Fruit fly (Drosophila melanogaster) whole organism, embryonic: ENCODE data around the gene CG8159.

Source experiments
- Abd-B ChIP-seq: fragments of 200-800 bp; sonication (Bioruptor generic); optimal IDR thresholded peaks from 2 replicates; lab custom pipeline; 2018; ENCODE audit warnings: missing biosample characterization, mild to moderate bottlenecking, missing genetic modification characterization, moderate library complexity
- BEAF-32 ChIP-seq: fragments of 200-800 bp; sonication (Bioruptor generic); optimal IDR thresholded peaks from 3 replicates; lab custom pipeline; 2017; ENCODE audit warnings: missing biosample characterization, missing genetic modification characterization, mild to moderate bottlenecking, moderate library complexity, missing genetic modification reagents
- BtbVII ChIP-seq: fragments of 200-800 bp; sonication (Bioruptor generic); optimal IDR thresholded peaks from 3 replicates; lab custom pipeline; 2017; ENCODE audit warnings: missing biosample characterization, mild to moderate bottlenecking, missing genetic modification characterization
- CG12769 ChIP-seq: fragments of 200-800 bp; sonication (Bioruptor generic); optimal IDR thresholded peaks from 2 replicates; lab custom pipeline; 2019; ENCODE audit warnings: missing biosample characterization, mild to moderate bottlenecking, missing genetic modification characterization, moderate library complexity
- CG13296 ChIP-seq: fragments of 200-800 bp; sonication (Bioruptor generic); optimal IDR thresholded peaks from 3 replicates; lab custom pipeline; 2018; ENCODE audit warnings: missing biosample characterization, mild to moderate bottlenecking, missing genetic modification characterization
- CG14014 ChIP-seq: fragments of 200-800 bp; sonication (Bioruptor generic); IDR thresholded peaks from 2 replicates; pipeline ENCODE4 v1.3.6; 2022; ENCODE audit warnings: missing biosample characterization, missing genetic modification characterization
- CG15073 ChIP-seq: fragments of 200-800 bp; sonication (Bioruptor generic); optimal IDR thresholded peaks from 2 replicates; lab custom pipeline; 2016; ENCODE audit warnings: missing biosample characterization, missing genetic modification characterization
- CG16813 ChIP-seq: fragments of 200-800 bp; sonication (Bioruptor generic); IDR thresholded peaks from 3 replicates; pipeline ENCODE4 v1.3.6; 2022; ENCODE audit warnings: missing biosample characterization, missing genetic modification characterization; ENCODE audit not compliant: partially characterized antibody
- CG18476 ChIP-seq: fragments of 200-800 bp; sonication (Bioruptor generic); optimal IDR thresholded peaks from 2 replicates; lab custom pipeline; 2016; ENCODE audit warnings: missing biosample characterization, mild to moderate bottlenecking, missing genetic modification characterization
- CG2116 ChIP-seq: fragments of 200-800 bp; sonication (Bioruptor generic); optimal IDR thresholded peaks from 3 replicates; lab custom pipeline; 2018; ENCODE audit warnings: missing biosample characterization, mild to moderate bottlenecking, missing genetic modification characterization
- CG31441 ChIP-seq: fragments of 200-800 bp; sonication (Bioruptor generic); IDR thresholded peaks from 2 replicates; pipeline ENCODE4 v1.3.6; 2022; ENCODE audit warnings: missing biosample characterization, missing genetic modification characterization
- CG34422 ChIP-seq: fragments of 200-800 bp; sonication (Bioruptor generic); IDR thresholded peaks from 3 replicates; pipeline ENCODE4 v1.3.6; 2022; ENCODE audit warnings: missing biosample characterization, missing genetic modification characterization
- CG3726 ChIP-seq: fragments of 200-800 bp; sonication (Bioruptor generic); IDR thresholded peaks from 3 replicates; pipeline ENCODE4, ENCODE4 v1.3.6; 2022; ENCODE audit warnings: missing biosample characterization, missing genetic modification characterization
- CG43689 ChIP-seq: fragments of 200-800 bp; sonication (Bioruptor generic); IDR thresholded peaks from 2 replicates; pipeline ENCODE4 v1.3.6; 2022; ENCODE audit warnings: missing biosample characterization, missing genetic modification characterization
- CG4730 ChIP-seq: fragments of 200-800 bp; sonication (Bioruptor generic); IDR thresholded peaks from 2 replicates; pipeline ENCODE4 v1.3.6; 2022; ENCODE audit warnings: missing biosample characterization, missing genetic modification characterization
- CG6813 ChIP-seq: fragments of 200-800 bp; sonication (Bioruptor generic); optimal IDR thresholded peaks from 2 replicates; lab custom pipeline; 2017; ENCODE audit warnings: missing biosample characterization, missing genetic modification characterization, mild to moderate bottlenecking, moderate library complexity, missing genetic modification reagents
- CG6854 ChIP-seq: fragments of 200-800 bp; sonication (Bioruptor generic); optimal IDR thresholded peaks from 3 replicates; lab custom pipeline; 2017; ENCODE audit warnings: missing biosample characterization, mild to moderate bottlenecking, missing genetic modification characterization
- CG9215 ChIP-seq: fragments of 200-800 bp; sonication (Bioruptor generic); IDR thresholded peaks from 2 replicates; pipeline ENCODE4 v1.3.6; 2022; ENCODE audit warnings: missing biosample characterization, missing genetic modification characterization
- Dll ChIP-seq: fragments of 200-800 bp; sonication (Bioruptor generic); IDR thresholded peaks from 4 replicates; pipeline ENCODE4 v1.3.6; 2022; ENCODE audit warnings: missing biosample characterization, missing genetic modification characterization; ENCODE audit not compliant: partially characterized antibody
- Doc3 ChIP-seq: fragments of 200-800 bp; sonication (Bioruptor generic); IDR thresholded peaks from 3 replicates; pipeline ENCODE4 v1.3.6; 2022; ENCODE audit warnings: missing biosample characterization, missing genetic modification characterization; ENCODE audit not compliant: partially characterized antibody
- H15 ChIP-seq: fragments of 200-800 bp; sonication (Bioruptor generic); IDR thresholded peaks from 3 replicates; pipeline ENCODE4 v1.3.6; 2022; ENCODE audit warnings: missing biosample characterization, missing genetic modification characterization
- HmgD ChIP-seq: fragments of 200-800 bp; sonication (Bioruptor generic); optimal IDR thresholded peaks from 3 replicates; lab custom pipeline; 2016; ENCODE audit warnings: missing biosample characterization, missing genetic modification characterization
- HmgZ ChIP-seq: fragments of 200-800 bp; sonication (Bioruptor generic); optimal IDR thresholded peaks from 2 replicates; lab custom pipeline; 2018; ENCODE audit warnings: missing biosample characterization, mild to moderate bottlenecking, missing genetic modification characterization
- Hr51 ChIP-seq, 2 experiments: fragments of 200-800 bp; sonication (Bioruptor generic); optimal IDR thresholded peaks; 2 replicates in 1 of 2; 3 replicates in 1 of 2; lab custom pipeline; 2016 to 2018; ENCODE audit warnings: missing biosample characterization in 2 of 2, missing genetic modification characterization in 2 of 2, mild to moderate bottlenecking in 1 of 2, moderate library complexity in 1 of 2
- Kr ChIP-seq: fragments of 200-800 bp; sonication (Bioruptor generic); optimal IDR thresholded peaks from 2 replicates; lab custom pipeline; 2017; ENCODE audit warnings: missing biosample characterization, mild to moderate bottlenecking, missing genetic modification characterization
- Mad ChIP-seq: fragments of 200-800 bp; sonication (Bioruptor generic); optimal IDR thresholded peaks from 2 replicates; lab custom pipeline; 2016; ENCODE audit warnings: missing biosample characterization, missing genetic modification characterization
- Med ChIP-seq: fragments of 200-800 bp; sonication (Bioruptor generic); peaks from one replicate; lab custom pipeline; 2016; ENCODE audit warnings: missing biosample characterization, missing genetic modification characterization, mild to moderate bottlenecking, inconsistent platforms, moderate library complexity
- Rfx ChIP-seq: fragments of 200-800 bp; sonication (Bioruptor generic); IDR thresholded peaks from 2 replicates; pipeline ENCODE4 v1.3.6; 2022; ENCODE audit warnings: missing biosample characterization, missing genetic modification characterization
- Sox102F ChIP-seq: fragments of 200-800 bp; sonication (Bioruptor generic); optimal IDR thresholded peaks from 2 replicates; lab custom pipeline; 2018; ENCODE audit warnings: missing biosample characterization, mild to moderate bottlenecking, missing genetic modification characterization, moderate library complexity
- Xrp1 ChIP-seq: fragments of 200-800 bp; sonication (Bioruptor generic); IDR thresholded peaks from 2 replicates; pipeline ENCODE4 v1.3.6; 2022; ENCODE audit warnings: missing biosample characterization, missing genetic modification characterization
- YL-1 ChIP-seq: fragments of 200-800 bp; sonication (Bioruptor generic); optimal IDR thresholded peaks from 3 replicates; lab custom pipeline; 2017; ENCODE audit warnings: missing biosample characterization, mild to moderate bottlenecking, missing genetic modification characterization
- az2 ChIP-seq: fragments of 200-800 bp; sonication (Bioruptor generic); optimal IDR thresholded peaks from 3 replicates; lab custom pipeline; 2016; ENCODE audit warnings: missing biosample characterization, missing genetic modification characterization
- bcd ChIP-seq: fragments of 200-800 bp; sonication (Bioruptor generic); optimal IDR thresholded peaks from 2 replicates; lab custom pipeline; 2017; ENCODE audit warnings: missing biosample characterization, mild to moderate bottlenecking, missing genetic modification characterization
- bigmax ChIP-seq: fragments of 200-800 bp; sonication (Bioruptor generic); optimal IDR thresholded peaks from 2 replicates; lab custom pipeline; 2018; ENCODE audit warnings: missing biosample characterization, mild to moderate bottlenecking, missing genetic modification characterization
- caup ChIP-seq: fragments of 200-800 bp; sonication (Bioruptor generic); optimal IDR thresholded peaks from 3 replicates; lab custom pipeline; 2017; ENCODE audit warnings: missing biosample characterization, mild to moderate bottlenecking, missing genetic modification characterization, moderate library complexity; ENCODE audit not compliant: severe bottlenecking
- ci ChIP-seq: fragments of 200-800 bp; sonication (Bioruptor generic); IDR thresholded peaks from 3 replicates; pipeline ENCODE4 v1.3.6; 2022; ENCODE audit warnings: missing biosample characterization, missing genetic modification characterization
- croc ChIP-seq: fragments of 200-800 bp; sonication (Bioruptor generic); conservative IDR thresholded peaks from 3 replicates; pipeline ENCODE4 v1.3.6; 2022; ENCODE audit warnings: missing biosample characterization, missing genetic modification characterization
- eve ChIP-seq, 2 experiments: fragments of >200 bp; optimal IDR thresholded peaks; 2 replicates each; lab custom pipeline; 2017; ENCODE audit warnings: missing biosample characterization in 2 of 2, missing genetic modification characterization in 2 of 2
- gce ChIP-seq: fragments of 200-800 bp; sonication (Bioruptor generic); IDR thresholded peaks from 3 replicates; pipeline ENCODE4 v1.3.6; 2022; ENCODE audit warnings: missing biosample characterization, missing genetic modification characterization
- gcm2 ChIP-seq: fragments of 200-800 bp; sonication (Bioruptor generic); optimal IDR thresholded peaks from 2 replicates; lab custom pipeline; 2016; ENCODE audit warnings: missing biosample characterization, missing genetic modification characterization
- gt ChIP-seq: fragments of 200-800 bp; sonication (Bioruptor generic); IDR thresholded peaks from 2 replicates; pipeline ENCODE4 v1.3.6; 2022; ENCODE audit warnings: missing biosample characterization, missing genetic modification characterization
- her ChIP-seq: fragments of 200-800 bp; sonication (Bioruptor generic); optimal IDR thresholded peaks from 2 replicates; lab custom pipeline; 2016; ENCODE audit warnings: missing biosample characterization, missing genetic modification characterization
- hth ChIP-seq: fragments of >200 bp; optimal IDR thresholded peaks from 2 replicates; lab custom pipeline; 2017; ENCODE audit warnings: inconsistent platforms
- inv ChIP-seq: fragments of 200-800 bp; sonication (Bioruptor generic); IDR thresholded peaks from 2 replicates; pipeline ENCODE4 v1.3.6; 2022; ENCODE audit warnings: missing biosample characterization, missing genetic modification characterization; ENCODE audit not compliant: partially characterized antibody
- pzg ChIP-seq: fragments of 200-800 bp; sonication (Bioruptor generic); optimal IDR thresholded peaks from 3 replicates; lab custom pipeline; 2018; ENCODE audit warnings: missing biosample characterization, mild to moderate bottlenecking, missing genetic modification characterization, moderate library complexity
- ro ChIP-seq: fragments of 200-800 bp; sonication (Bioruptor generic); IDR thresholded peaks from 2 replicates; pipeline ENCODE4 v1.3.6; 2022; ENCODE audit warnings: missing biosample characterization, missing genetic modification characterization
- slbo ChIP-seq: fragments of 200-800 bp; sonication (Bioruptor generic); IDR thresholded peaks from 2 replicates; pipeline ENCODE4 v1.3.6; 2022; ENCODE audit warnings: missing biosample characterization, missing genetic modification characterization
- tap ChIP-seq: fragments of 200-800 bp; optimal IDR thresholded peaks from 3 replicates; lab custom pipeline; 2019; ENCODE audit warnings: missing biosample characterization, mild to moderate bottlenecking, missing genetic modification characterization, moderate library complexity
- tin ChIP-seq: fragments of 200-800 bp; sonication (Bioruptor generic); optimal IDR thresholded peaks from 3 replicates; lab custom pipeline; 2016; ENCODE audit warnings: missing biosample characterization, missing genetic modification characterization
- zen ChIP-seq: fragments of 200-800 bp; sonication (Bioruptor generic); optimal IDR thresholded peaks from 3 replicates; lab custom pipeline; 2018; ENCODE audit warnings: missing biosample characterization, mild to moderate bottlenecking, missing genetic modification characterization, moderate library complexity

The CG8159 gene

dm6 chr3R:8746354-8746753, 19.7 kb downstream of the CG8159 start (continued):
- TF ChIP-seq Mad (GFP tag; lab: Kevin White, UChicago) = peak; percentile 55
- TF ChIP-seq slbo (GFP tag; lab: Robert Waterston, UW) = peak; percentile 54; the same call in 1 of the 2 replicates
- no peak for TF ChIP-seq Doc3 (GFP tag; lab: Robert Waterston, UW)
- TF ChIP-seq HmgZ (tag; lab: Kevin White, UChicago) = peak; percentile 1
- peak; percentile 82 for TF ChIP-seq Sox102F (GFP tag; lab: Kevin White, UChicago)
- no peak for TF ChIP-seq Abd-B
- TF ChIP-seq BEAF-32 (GFP tag; lab: Kevin White, UChicago) = no peak
- TF ChIP-seq CG34422 (GFP tag; lab: Robert Waterston, UW) = peak; percentile 56; the same call in 2 of the 3 replicates
- peak; percentile 66 for TF ChIP-seq az2
- no peak for TF ChIP-seq CG3726 (GFP tag; lab: Robert Waterston, UW)
- no peak for TF ChIP-seq pzg
- 0 out of 3 replicates have a peak, but pooled peaks have one; percentile 26 for TF ChIP-seq gce (GFP tag; lab: Robert Waterston, UW)
- no peak for TF ChIP-seq YL-1 (GFP tag; lab: Kevin White, UChicago)
- peak; percentile 70 for TF ChIP-seq Med (GFP tag; lab: Kevin White, UChicago)
- TF ChIP-seq CG16813 (GFP tag; lab: Robert Waterston, UW) = no peak
- TF ChIP-seq Kr = no peak
- peak; percentile 80 for TF ChIP-seq CG31441 (GFP tag; lab: Robert Waterston, UW)
- no peak for TF ChIP-seq gt (GFP tag; lab: Robert Waterston, UW)
- peak in 1 of 2 experiments; percentile 84 for TF ChIP-seq eve (GFP tag; optimal IDR thresholded peaks at IDR 0.05; lab: Kevin White, UChicago)
- TF ChIP-seq CG12769 (tag; lab: Kevin White, UChicago) = peak; percentile 7
- TF ChIP-seq CG2116 = peak; percentile 13
- no peak for TF ChIP-seq CG15073 (GFP tag; lab: Kevin White, UChicago)
- TF ChIP-seq bigmax (GFP tag; lab: Kevin White, UChicago) = no peak
- TF ChIP-seq inv (GFP tag; lab: Robert Waterston, UW) = no peak
- peak; percentile 78 for TF ChIP-seq Xrp1 (GFP tag; lab: Robert Waterston, UW)
- no peak for TF ChIP-seq Dll (GFP tag; lab: Robert Waterston, UW)
- peak; percentile 64 for TF ChIP-seq tin (GFP tag; lab: Kevin White, UChicago)
- TF ChIP-seq gcm2 (GFP tag; lab: Kevin White, UChicago) = no peak
- TF ChIP-seq CG14014 = 0 out of 2 replicates have a peak, but pooled peaks have one; percentile 23
- no peak for TF ChIP-seq hth (lab: Kevin White, UChicago)
- peak; percentile 2 for TF ChIP-seq caup (GFP tag; lab: Kevin White, UChicago)
- peak; percentile 46; the same call in 1 of the 3 replicates for TF ChIP-seq croc
- TF ChIP-seq tap (tag; lab: Kevin White, UChicago) = peak; percentile 37
- TF ChIP-seq CG18476 = peak; percentile 44
- peak; percentile 45 for TF ChIP-seq CG6813 (GFP tag; lab: Kevin White, UChicago)
- no peak for TF ChIP-seq BtbVII
- peak in 1 of 2 experiments; percentile 80 for TF ChIP-seq Hr51 (GFP tag; optimal IDR thresholded peaks at IDR 0.05; lab: Kevin White, UChicago)
- TF ChIP-seq HmgD = no peak
- no peak for TF ChIP-seq CG13296 (GFP tag; lab: Kevin White, UChicago)
- peak; percentile 36; the same call in 1 of the 3 replicates for TF ChIP-seq H15 (GFP tag; lab: Robert Waterston, UW)
- peak; percentile 15 for TF ChIP-seq CG6854 (GFP tag; lab: Kevin White, UChicago)
- no peak; the same call in 1 of the 2 replicates for TF ChIP-seq ro
- TF ChIP-seq CG43689 (GFP tag; lab: Robert Waterston, UW) = 0 out of 2 replicates have a peak, but pooled peaks have one; percentile 34
- TF ChIP-seq CG4730 = peak; percentile 40; the same call in 1 of the 2 replicates
- TF ChIP-seq CG9215 (GFP tag; lab: Robert Waterston, UW) = no peak
- TF ChIP-seq Rfx = peak; percentile 58
- peak; percentile 69; the same call in 2 of the 3 replicates for TF ChIP-seq ci (GFP tag; lab: Robert Waterston, UW)
- peak; percentile 91 for TF ChIP-seq zen
- TF ChIP-seq bcd = no peak
- no peak for TF ChIP-seq her
